Fruit fly (Drosophila melanogaster): Measurements from ENCODE around the gene eff.

eff gene

dm6 chr3R:14744339-14745129 lies 3.4 kb upstream of the eff start:
- TF ChIP-seq CG11617 (GFP tag; optimal IDR thresholded peaks at IDR 0.05) (no peak), kay (GFP tag; ENCODE audit: borderline replicate concordance) (peak; percentile 73), cic (GFP tag; optimal IDR thresholded peaks at IDR 0.05) (peak; percentile 17), Hr96 (GFP tag; optimal IDR thresholded peaks at IDR 0.05) (no peak)

- TF ChIP-seq bab1 (GFP tag; optimal IDR thresholded peaks at IDR 0.05), result no peak
- TF ChIP-seq CG12768 (GFP tag; optimal IDR thresholded peaks at IDR 0.05), result no peak
- no peak for TF ChIP-seq CG5204 (GFP tag; optimal IDR thresholded peaks at IDR 0.05)
- no peak for TF ChIP-seq kay (GFP tag; ENCODE audit: borderline replicate concordance)
- TF ChIP-seq cic (GFP tag; optimal IDR thresholded peaks at IDR 0.05), result no peak
- TF ChIP-seq CG33017 (tag; optimal IDR thresholded peaks at IDR 0.05), result no peak
- TF ChIP-seq Mnt (GFP tag; optimal IDR thresholded peaks at IDR 0.05), result no peak
- no peak for TF ChIP-seq pad (GFP tag; optimal IDR thresholded peaks at IDR 0.05)
- no peak for TF ChIP-seq CG14711 (tag; optimal IDR thresholded peaks at IDR 0.05)
- TF ChIP-seq Crg-1 (GFP tag; optimal IDR thresholded peaks at IDR 0.05), result no peak
- no peak for TF ChIP-seq ovo (GFP tag; optimal IDR thresholded peaks at IDR 0.05)
- no peak for TF ChIP-seq CG7045 (GFP tag; optimal IDR thresholded peaks at IDR 0.05)
- TF ChIP-seq CG7101 (tag; optimal IDR thresholded peaks at IDR 0.05), result no peak
- no peak for TF ChIP-seq Clk (GFP tag; optimal IDR thresholded peaks at IDR 0.05)
- no peak for TF ChIP-seq CG1620 (GFP tag; optimal IDR thresholded peaks at IDR 0.05)
- no peak for TF ChIP-seq CG11617 (GFP tag; optimal IDR thresholded peaks at IDR 0.05)
- TF ChIP-seq cnc (optimal IDR thresholded peaks at IDR 0.05), result no peak
- no peak for TF ChIP-seq toe (GFP tag; optimal IDR thresholded peaks at IDR 0.05)
- no peak for TF ChIP-seq tj (GFP tag; optimal IDR thresholded peaks at IDR 0.05)
Measured at dm6 chr3R:14743418-14743817, 2.3 kb upstream of the eff start.

- TF ChIP-seq CG7101 (tag; optimal IDR thresholded peaks at IDR 0.05), result peak; percentile 30
- peak; percentile 7 for TF ChIP-seq CG14711 (tag; optimal IDR thresholded peaks at IDR 0.05)
- peak; percentile 10 for TF ChIP-seq kay (GFP tag; ENCODE audit: borderline replicate concordance)
- TF ChIP-seq pad (GFP tag; optimal IDR thresholded peaks at IDR 0.05), result no peak
- peak; percentile 80 for TF ChIP-seq bab1 (GFP tag; optimal IDR thresholded peaks at IDR 0.05)
- TF ChIP-seq CG33017 (tag; optimal IDR thresholded peaks at IDR 0.05), result peak; percentile 29
Measured at dm6 chr3R:14742928-14743327, 1.8 kb upstream of the eff start.

- TF ChIP-seq kay (GFP tag; ENCODE audit: borderline replicate concordance) (no peak), cic (GFP tag; optimal IDR thresholded peaks at IDR 0.05) (peak; percentile 22)
Measured at dm6 chr3R:14742064-14742463, 945 bp upstream of the eff start.

- TF ChIP-seq pad (GFP tag; optimal IDR thresholded peaks at IDR 0.05) (peak; percentile 88), CG5204 (GFP tag; optimal IDR thresholded peaks at IDR 0.05) (no peak), Clk (GFP tag; optimal IDR thresholded peaks at IDR 0.05) (peak; percentile 83), CG1620 (GFP tag; optimal IDR thresholded peaks at IDR 0.05) (peak; percentile 90), Crg-1 (GFP tag; optimal IDR thresholded peaks at IDR 0.05) (peak; percentile 79), toe (GFP tag; optimal IDR thresholded peaks at IDR 0.05) (peak; percentile 91), CG7101 (tag; optimal IDR thresholded peaks at IDR 0.05) (peak; percentile 73), CG33017 (tag; optimal IDR thresholded peaks at IDR 0.05) (peak; percentile 17), Mnt (GFP tag; optimal IDR thresholded peaks at IDR 0.05) (peak; percentile 84), ovo (GFP tag; optimal IDR thresholded peaks at IDR 0.05) (peak; percentile 81), CG12768 (GFP tag; optimal IDR thresholded peaks at IDR 0.05) (peak; percentile 80), bab1 (GFP tag; optimal IDR thresholded peaks at IDR 0.05) (peak; percentile 36), cic (GFP tag; optimal IDR thresholded peaks at IDR 0.05) (peak; percentile 90), Hr96 (GFP tag; optimal IDR thresholded peaks at IDR 0.05) (peak; percentile 67), CG7045 (GFP tag; optimal IDR thresholded peaks at IDR 0.05) (peak; percentile 62), CG11617 (GFP tag; optimal IDR thresholded peaks at IDR 0.05) (peak; percentile 31), CG14711 (tag; optimal IDR thresholded peaks at IDR 0.05) (peak; percentile 39), tj (GFP tag; optimal IDR thresholded peaks at IDR 0.05) (peak; percentile 79), kay (GFP tag; ENCODE audit: borderline replicate concordance) (no peak), cnc (optimal IDR thresholded peaks at IDR 0.05) (no peak)
Measured at dm6 chr3R:14740658-14741191, 394 bp downstream of the eff start.

- TF ChIP-seq pad (GFP tag; optimal IDR thresholded peaks at IDR 0.05), result no peak
- no peak for TF ChIP-seq Clk (GFP tag; optimal IDR thresholded peaks at IDR 0.05)
- no peak for TF ChIP-seq CG33017 (tag; optimal IDR thresholded peaks at IDR 0.05)
- no peak for TF ChIP-seq bab1 (GFP tag; optimal IDR thresholded peaks at IDR 0.05)
- TF ChIP-seq toe (GFP tag; optimal IDR thresholded peaks at IDR 0.05), result no peak
- no peak for TF ChIP-seq CG7045 (GFP tag; optimal IDR thresholded peaks at IDR 0.05)
- no peak for TF ChIP-seq cic (GFP tag; optimal IDR thresholded peaks at IDR 0.05)
- no peak for TF ChIP-seq CG1620 (GFP tag; optimal IDR thresholded peaks at IDR 0.05)
- no peak for TF ChIP-seq Mnt (GFP tag; optimal IDR thresholded peaks at IDR 0.05)
- no peak for TF ChIP-seq CG11617 (GFP tag; optimal IDR thresholded peaks at IDR 0.05)
- no peak for TF ChIP-seq CG14711 (tag; optimal IDR thresholded peaks at IDR 0.05)
Measured at dm6 chr3R:14740253-14740522, 931 bp downstream of the eff start.

Data from whole organism, adult.